Fruit fly (Drosophila melanogaster) whole organism, embryonic: ENCODE data around the gene CG31431.

Experiments
- Atf-2 ChIP-seq: fragments of 200-800 bp; sonication (Bioruptor generic); optimal IDR thresholded peaks from 2 replicates; lab custom pipeline; 2016; ENCODE audit warnings: missing biosample characterization, missing genetic modification characterization
- Awh ChIP-seq: fragments of 200-800 bp; sonication (Bioruptor generic); IDR thresholded peaks from 2 replicates; pipeline ENCODE4, ENCODE4 v1.3.6; 2022; ENCODE audit warnings: missing biosample characterization, missing genetic modification characterization
- CG10209 ChIP-seq: fragments of 200-800 bp; sonication (Bioruptor generic); optimal IDR thresholded peaks from 3 replicates; lab custom pipeline; 2017; ENCODE audit warnings: missing biosample characterization, mild to moderate bottlenecking, missing genetic modification characterization, missing genetic modification reagents
- CG10321 ChIP-seq: fragments of 200-800 bp; sonication (Bioruptor generic); IDR thresholded peaks from 2 replicates; pipeline ENCODE4 v1.3.6; 2022; ENCODE audit warnings: missing biosample characterization, missing genetic modification characterization
- CG10543 ChIP-seq: fragments of 200-800 bp; sonication (Bioruptor generic); optimal IDR thresholded peaks from 3 replicates; lab custom pipeline; 2017; ENCODE audit warnings: missing biosample characterization, mild to moderate bottlenecking, missing genetic modification characterization, moderate library complexity
- CG11247 ChIP-seq: fragments of 200-800 bp; sonication (Bioruptor generic); IDR thresholded peaks from 2 replicates; pipeline ENCODE4 v1.3.6; 2022; ENCODE audit warnings: missing biosample characterization, missing genetic modification characterization
- CG12659 ChIP-seq: fragments of 200-800 bp; sonication (Bioruptor generic); optimal IDR thresholded peaks from 3 replicates; lab custom pipeline; 2017; ENCODE audit warnings: mild to moderate bottlenecking, missing biosample characterization, missing genetic modification reagents, missing genetic modification characterization
- CG14667 ChIP-seq: fragments of 200-800 bp; sonication (Bioruptor generic); IDR thresholded peaks from 2 replicates; pipeline ENCODE4 v1.3.6; 2022; ENCODE audit warnings: missing biosample characterization, missing genetic modification characterization
- CG15269 ChIP-seq: fragments of 200-800 bp; sonication (Bioruptor generic); optimal IDR thresholded peaks from 2 replicates; lab custom pipeline; 2018; ENCODE audit warnings: missing biosample characterization, mild to moderate bottlenecking, missing genetic modification characterization, moderate library complexity
- CG15601 ChIP-seq: fragments of 200-800 bp; sonication (Bioruptor generic); optimal IDR thresholded peaks from 3 replicates; lab custom pipeline; 2019; ENCODE audit warnings: missing biosample characterization, mild to moderate bottlenecking, missing genetic modification characterization, moderate library complexity
- CG17186 ChIP-seq: fragments of 200-800 bp; sonication (Bioruptor generic); optimal IDR thresholded peaks from 3 replicates; lab custom pipeline; 2017; ENCODE audit warnings: missing biosample characterization, missing genetic modification reagents, missing genetic modification characterization
- CG18619 ChIP-seq: fragments of 200-800 bp; sonication (Bioruptor generic); optimal IDR thresholded peaks from 3 replicates; lab custom pipeline; 2017; ENCODE audit warnings: missing biosample characterization, mild to moderate bottlenecking, missing genetic modification characterization
- CG4424 ChIP-seq: fragments of 200-800 bp; sonication (Bioruptor generic); optimal IDR thresholded peaks from 3 replicates; lab custom pipeline; 2016; ENCODE audit warnings: missing biosample characterization, missing genetic modification characterization
- CG4707 ChIP-seq: fragments of 200-800 bp; sonication (Bioruptor generic); optimal IDR thresholded peaks from 2 replicates; lab custom pipeline; 2018; ENCODE audit warnings: missing biosample characterization, mild to moderate bottlenecking, missing genetic modification characterization, moderate library complexity
- CG7271 ChIP-seq: fragments of 200-800 bp; sonication (Bioruptor generic); optimal IDR thresholded peaks from 2 replicates; lab custom pipeline; 2018; ENCODE audit warnings: missing biosample characterization, mild to moderate bottlenecking, missing genetic modification characterization, moderate library complexity
- CG8089 ChIP-seq: fragments of 200-800 bp; sonication (Bioruptor generic); optimal IDR thresholded peaks from 3 replicates; lab custom pipeline; 2016; ENCODE audit warnings: missing biosample characterization, missing genetic modification characterization
- CG8290 ChIP-seq, 3 experiments: fragments of 200-800 bp; sonication (Bioruptor generic); optimal IDR thresholded peaks; 2 replicates each; lab custom pipeline; 2016 to 2019; ENCODE audit warnings: missing biosample characterization in 3 of 3, missing genetic modification characterization in 3 of 3, mild to moderate bottlenecking in 2 of 3, moderate library complexity in 1 of 3
- CG8388 ChIP-seq: fragments of 200-800 bp; sonication (Bioruptor generic); optimal IDR thresholded peaks from 2 replicates; lab custom pipeline; 2019; ENCODE audit warnings: missing biosample characterization, mild to moderate bottlenecking, missing genetic modification characterization, moderate library complexity
- CG9215 ChIP-seq: fragments of 200-800 bp; sonication (Bioruptor generic); IDR thresholded peaks from 2 replicates; pipeline ENCODE4 v1.3.6; 2022; ENCODE audit warnings: missing biosample characterization, missing genetic modification characterization
- CTCF ChIP-seq: fragments of 200-800 bp; sonication (Bioruptor generic); optimal IDR thresholded peaks from 2 replicates; lab custom pipeline; 2017; ENCODE audit warnings: missing biosample characterization, mild to moderate bottlenecking, missing genetic modification characterization, moderate library complexity
- D19B ChIP-seq: fragments of 200-800 bp; sonication (Bioruptor generic); optimal IDR thresholded peaks from 2 replicates; lab custom pipeline; 2017; ENCODE audit warnings: missing biosample characterization, mild to moderate bottlenecking, missing genetic modification characterization
- HLH4C ChIP-seq: fragments of 200-800 bp; sonication (Bioruptor generic); IDR thresholded peaks from 3 replicates; pipeline ENCODE4 v1.3.6; 2022; ENCODE audit warnings: missing biosample characterization, missing genetic modification characterization; ENCODE audit not compliant: partially characterized antibody
- Hsf ChIP-seq: fragments of 200-800 bp; sonication (Bioruptor generic); optimal IDR thresholded peaks from 3 replicates; lab custom pipeline; 2016; ENCODE audit warnings: missing biosample characterization, missing genetic modification characterization
- Nf-YB ChIP-seq: fragments of 200-800 bp; sonication (Bioruptor generic); optimal IDR thresholded peaks from 3 replicates; lab custom pipeline; 2019; ENCODE audit warnings: missing biosample characterization, mild to moderate bottlenecking, missing genetic modification characterization, moderate library complexity
- Opbp ChIP-seq: fragments of 200-800 bp; sonication (Bioruptor generic); IDR thresholded peaks from 3 replicates; pipeline ENCODE4 v1.3.6; 2022; ENCODE audit warnings: missing biosample characterization, missing genetic modification characterization; ENCODE audit not compliant: partially characterized antibody
- PHDP ChIP-seq: fragments of 200-800 bp; sonication (Bioruptor generic); optimal IDR thresholded peaks from 3 replicates; lab custom pipeline; 2018; ENCODE audit warnings: missing biosample characterization, mild to moderate bottlenecking, missing genetic modification characterization, moderate library complexity
- Ssrp ChIP-seq: fragments of 200-800 bp; sonication (Bioruptor generic); optimal IDR thresholded peaks from 2 replicates; lab custom pipeline; 2018; ENCODE audit warnings: missing biosample characterization, mild to moderate bottlenecking, missing genetic modification characterization, moderate library complexity
- Xbp1 ChIP-seq: fragments of 200-800 bp; sonication (Bioruptor generic); optimal IDR thresholded peaks from 3 replicates; lab custom pipeline; 2016; ENCODE audit warnings: missing biosample characterization, mild to moderate bottlenecking, missing genetic modification characterization
- aop ChIP-seq: fragments of 200-800 bp; sonication (Bioruptor generic); IDR thresholded peaks from 2 replicates; pipeline ENCODE4 v1.3.6; 2022; ENCODE audit warnings: missing biosample characterization, missing genetic modification characterization
- az2 ChIP-seq: fragments of 200-800 bp; sonication (Bioruptor generic); optimal IDR thresholded peaks from 3 replicates; lab custom pipeline; 2016; ENCODE audit warnings: missing biosample characterization, missing genetic modification characterization
- bcd ChIP-seq: fragments of 200-800 bp; sonication (Bioruptor generic); optimal IDR thresholded peaks from 2 replicates; lab custom pipeline; 2017; ENCODE audit warnings: missing biosample characterization, mild to moderate bottlenecking, missing genetic modification characterization
- cg ChIP-seq: fragments of 200-800 bp; sonication (Bioruptor generic); optimal IDR thresholded peaks from 3 replicates; lab custom pipeline; 2019; ENCODE audit warnings: missing biosample characterization, mild to moderate bottlenecking, missing genetic modification characterization, moderate library complexity
- ci ChIP-seq: fragments of 200-800 bp; sonication (Bioruptor generic); IDR thresholded peaks from 3 replicates; pipeline ENCODE4 v1.3.6; 2022; ENCODE audit warnings: missing biosample characterization, missing genetic modification characterization
- cwo ChIP-seq: fragments of 200-800 bp; sonication (Bioruptor generic); optimal IDR thresholded peaks from 3 replicates; lab custom pipeline; 2017; ENCODE audit warnings: missing biosample characterization, missing genetic modification characterization, mild to moderate bottlenecking, moderate library complexity, missing genetic modification reagents
- dmrt11E ChIP-seq: fragments of 200-800 bp; sonication (Bioruptor generic); optimal IDR thresholded peaks from 3 replicates; lab custom pipeline; 2018; ENCODE audit warnings: missing biosample characterization, mild to moderate bottlenecking, missing genetic modification characterization, moderate library complexity
- dmrt99B ChIP-seq: fragments of 200-800 bp; sonication (Bioruptor generic); optimal IDR thresholded peaks from 2 replicates; lab custom pipeline; 2018; ENCODE audit warnings: missing biosample characterization, mild to moderate bottlenecking, missing genetic modification characterization, moderate library complexity
- ewg ChIP-seq: fragments of 200-800 bp; sonication (Bioruptor generic); optimal IDR thresholded peaks from 3 replicates; lab custom pipeline; 2017; ENCODE audit warnings: mild to moderate bottlenecking, missing biosample characterization, missing genetic modification reagents, missing genetic modification characterization
- fd64A ChIP-seq: fragments of 200-800 bp; sonication (Bioruptor generic); optimal IDR thresholded peaks from 3 replicates; lab custom pipeline; 2018; ENCODE audit warnings: missing biosample characterization, mild to moderate bottlenecking, missing genetic modification characterization
- gfzf ChIP-seq: fragments of 200-800 bp; sonication (Bioruptor generic); optimal IDR thresholded peaks from 2 replicates; lab custom pipeline; 2016; ENCODE audit warnings: missing biosample characterization, mild to moderate bottlenecking, missing genetic modification characterization, moderate library complexity
- grau ChIP-seq: fragments of 200-800 bp; optimal IDR thresholded peaks from 3 replicates; lab custom pipeline; 2019; ENCODE audit warnings: missing biosample characterization, mild to moderate bottlenecking, missing genetic modification characterization, moderate library complexity
- lbe ChIP-seq: fragments of 200-800 bp; sonication (Bioruptor generic); optimal IDR thresholded peaks from 2 replicates; lab custom pipeline; 2016; ENCODE audit warnings: missing biosample characterization, mild to moderate bottlenecking, missing genetic modification characterization
- lilli ChIP-seq: fragments of 200-800 bp; sonication (Bioruptor generic); optimal IDR thresholded peaks from 3 replicates; lab custom pipeline; 2016; ENCODE audit warnings: missing biosample characterization, missing genetic modification characterization
- oc ChIP-seq: fragments of 200-800 bp; sonication (Bioruptor generic); optimal IDR thresholded peaks from 2 replicates; lab custom pipeline; 2018; ENCODE audit warnings: missing biosample characterization, mild to moderate bottlenecking, missing genetic modification characterization, moderate library complexity
- prd ChIP-seq, 3 experiments: fragments of >200 bp in 2 of 3; fragments of 200-800 bp in 1 of 3; sonication (Bioruptor generic) in 1 of 3; optimal IDR thresholded peaks in 2 of 3; IDR thresholded peaks in 1 of 3; 2 replicates in 2 of 3; 3 replicates in 1 of 3; pipeline versions ENCODE4 v1.3.6 to Lab custom; 2017 to 2022; ENCODE audit warnings: missing biosample characterization in 1 of 3, missing genetic modification characterization in 1 of 3
- pum ChIP-seq: fragments of 200-800 bp; sonication (Bioruptor generic); optimal IDR thresholded peaks from 2 replicates; lab custom pipeline; 2016; ENCODE audit warnings: missing biosample characterization, missing genetic modification characterization
- ranshi ChIP-seq: fragments of 200-800 bp; sonication (Bioruptor generic); IDR thresholded peaks from 2 replicates; pipeline ENCODE4 v1.3.6; 2022; ENCODE audit warnings: missing biosample characterization, missing genetic modification characterization
- row ChIP-seq: fragments of 200-800 bp; sonication (Bioruptor generic); IDR thresholded peaks from 3 replicates; pipeline ENCODE4 v1.3.6; 2022; ENCODE audit warnings: missing biosample characterization, missing genetic modification characterization
- sens ChIP-seq: fragments of 200-800 bp; sonication (Bioruptor generic); peaks from one replicate; lab custom pipeline; 2016; ENCODE audit warnings: missing biosample characterization, missing genetic modification characterization
- toy ChIP-seq: fragments of 200-800 bp; sonication (Bioruptor generic); IDR thresholded peaks from 2 replicates; pipeline ENCODE4 v1.3.6; 2022; ENCODE audit warnings: missing biosample characterization, missing genetic modification characterization

The CG31431 gene

DNA sequence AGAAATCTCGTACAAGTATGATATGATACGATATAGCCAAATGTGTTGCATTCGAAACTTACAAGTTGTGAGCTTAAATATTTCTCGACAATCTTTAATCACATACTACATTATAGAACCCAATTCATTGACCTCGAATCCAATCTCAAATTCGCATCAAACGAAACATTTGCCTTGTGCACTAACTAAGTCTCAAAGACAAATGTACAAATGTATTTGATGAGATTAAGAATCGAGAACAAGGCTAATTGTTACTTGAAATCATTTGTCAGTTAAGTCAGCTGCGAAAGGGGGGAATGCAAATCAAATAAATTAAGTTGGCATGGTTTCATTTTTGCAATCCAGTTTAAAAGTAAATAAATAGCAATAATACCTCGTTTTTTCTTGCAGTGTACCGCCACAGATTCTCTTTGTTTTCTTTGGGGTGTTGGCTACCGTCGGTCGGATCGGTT is 31.9 kb upstream of the CG31431 start (continued):
- TF ChIP-seq CG8388 (GFP tag; lab: Kevin White, UChicago) = peak; percentile 18
- no peak for TF ChIP-seq CG11247
- TF ChIP-seq Hsf (GFP tag; lab: Kevin White, UChicago) = peak; percentile 11
- peak; percentile 39 for TF ChIP-seq pum (GFP tag; lab: Kevin White, UChicago)
- TF ChIP-seq az2 (GFP tag; lab: Kevin White, UChicago) = no peak
- TF ChIP-seq dmrt11E (tag; lab: Kevin White, UChicago) = peak; percentile 16
- peak; percentile 23 for TF ChIP-seq ewg
- no peak for TF ChIP-seq CG10321 (GFP tag; lab: Robert Waterston, UW)
- TF ChIP-seq lilli = peak; percentile 19
- no peak for TF ChIP-seq ci (GFP tag; lab: Robert Waterston, UW)
- peak; percentile 0 for TF ChIP-seq CG8089 (GFP tag; lab: Kevin White, UChicago)
- TF ChIP-seq gfzf (GFP tag; lab: Kevin White, UChicago) = no peak
- no peak for TF ChIP-seq fd64A
- TF ChIP-seq ranshi (GFP tag; lab: Robert Waterston, UW) = 0 out of 2 replicates have a peak, but pooled peaks have one; percentile 11
- peak; percentile 51 for TF ChIP-seq Atf-2 (GFP tag; lab: Kevin White, UChicago)
- no peak for TF ChIP-seq Nf-YB (GFP tag; lab: Kevin White, UChicago)
- no peak for TF ChIP-seq oc
- TF ChIP-seq Awh (GFP tag; lab: Robert Waterston, UW) = no peak
- TF ChIP-seq CTCF = no peak
- TF ChIP-seq CG4707 (GFP tag; lab: Kevin White, UChicago) = no peak
- TF ChIP-seq CG15269 = peak; percentile 36
- TF ChIP-seq Xbp1 = peak; percentile 22
- peak; percentile 24 for TF ChIP-seq lbe (GFP tag; lab: Kevin White, UChicago)
- no peak for TF ChIP-seq D19B (GFP tag; lab: Kevin White, UChicago)
- TF ChIP-seq toy (GFP tag; lab: Robert Waterston, UW) = no peak
- TF ChIP-seq Ssrp (tag; lab: Kevin White, UChicago) = peak; percentile 29
- no peak for TF ChIP-seq CG17186 (GFP tag; lab: Kevin White, UChicago)
- no peak for TF ChIP-seq Opbp
- no peak for TF ChIP-seq CG15601 (tag; lab: Kevin White, UChicago)
- TF ChIP-seq grau (tag; lab: Kevin White, UChicago) = peak; percentile 31
- peak; percentile 17 for TF ChIP-seq CG12659 (GFP tag; lab: Kevin White, UChicago)
- peak; percentile 5 for TF ChIP-seq CG10209
- no peak for TF ChIP-seq prd (optimal IDR thresholded peaks at IDR 0.05; lab: Kevin White, UChicago)
- no peak; the same call in 2 of the 3 replicates for TF ChIP-seq prd (GFP tag; IDR thresholded peaks at IDR 0.05; lab: Robert Waterston, UW)
- TF ChIP-seq HLH4C (GFP tag; lab: Robert Waterston, UW) = no peak
- TF ChIP-seq CG18619 (GFP tag; lab: Kevin White, UChicago) = peak; percentile 25
- TF ChIP-seq cwo (GFP tag; lab: Kevin White, UChicago) = no peak
- TF ChIP-seq bcd (GFP tag; lab: Kevin White, UChicago) = no peak
- TF ChIP-seq CG7271 (tag; lab: Kevin White, UChicago) = no peak
- no peak for TF ChIP-seq aop (GFP tag; lab: Robert Waterston, UW)
- peak; percentile 59 for TF ChIP-seq dmrt99B
- peak; percentile 90 for TF ChIP-seq sens (GFP tag; lab: Kevin White, UChicago)
- no peak for TF ChIP-seq CG14667 (GFP tag; lab: Robert Waterston, UW)
- no peak for TF ChIP-seq CG9215 (GFP tag; lab: Robert Waterston, UW)
- TF ChIP-seq PHDP (tag; lab: Kevin White, UChicago) = peak; percentile 11
- TF ChIP-seq CG4424 (GFP tag; lab: Kevin White, UChicago) = peak; percentile 9
- peak; percentile 14; the same call in 1 of the 3 replicates for TF ChIP-seq row (GFP tag; lab: Robert Waterston, UW)
- TF ChIP-seq CG10543 (GFP tag; lab: Kevin White, UChicago) = no peak
- TF ChIP-seq CG8290 (GFP tag; optimal IDR thresholded peaks at IDR 0.05; lab: Kevin White, UChicago) = no peak
- peak in 1 of 2 experiments; percentile 6 for TF ChIP-seq CG8290 (tag; optimal IDR thresholded peaks at IDR 0.05; lab: Kevin White, UChicago)
- TF ChIP-seq cg (GFP tag; lab: Kevin White, UChicago) = no peak
